Worm (Caenorhabditis elegans): ENCODE measurements around the gene glb-28.

DNA sequence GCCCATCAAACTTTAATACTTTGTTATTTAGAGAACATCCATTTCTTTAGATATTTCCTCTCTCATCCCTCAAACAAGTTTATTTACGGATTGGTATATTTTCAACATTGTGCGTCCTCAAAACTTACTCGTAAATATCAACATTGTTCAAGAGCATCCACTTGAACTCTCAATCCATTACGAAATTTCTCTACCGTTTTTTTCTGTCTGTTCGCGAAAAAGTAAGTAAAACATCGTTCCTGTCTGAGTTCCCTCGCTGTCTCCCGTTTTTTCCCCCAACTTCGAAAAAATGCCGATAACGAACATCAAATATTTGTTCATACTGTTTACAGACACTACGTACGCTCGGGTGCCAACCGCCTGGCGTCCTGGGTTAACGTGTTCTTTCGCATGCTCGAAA, 17.9 kb upstream of the glb-28 start:
- TF ChIP-seq ama-1 (optimal IDR thresholded peaks at IDR 0.05) (no peak), aly-1 (tag; optimal IDR thresholded peaks at IDR 0.05) (no peak), ceh-13 (GFP tag; optimal IDR thresholded peaks at IDR 0.05) (no peak), tbx-37 (GFP tag; conservative IDR thresholded peaks at IDR 0.05) (no peak), flt-1 (GFP tag; IDR thresholded peaks at IDR 0.05) (no peak), hmg-4 (GFP tag; optimal IDR thresholded peaks at IDR 0.05) (no peak), scrt-1 (GFP tag; IDR thresholded peaks at IDR 0.05) (no peak), tbx-11 (GFP tag; IDR thresholded peaks at IDR 0.05) (no peak), B0310.2 (tag; optimal IDR thresholded peaks at IDR 0.05) (no peak), F13C5.2 (tag; optimal IDR thresholded peaks at IDR 0.05) (no peak), ceh-36 (tag; optimal IDR thresholded peaks at IDR 0.05) (no peak), hmbx-1 (tag; optimal IDR thresholded peaks at IDR 0.05) (no peak), sea-1 (GFP tag; conservative IDR thresholded peaks at IDR 0.05) (no peak), hnd-1 (tag; optimal IDR thresholded peaks at IDR 0.05) (no peak)
